Worm (Caenorhabditis elegans): ENCODE data around the gene F09C6.16.

The F09C6.16 gene

DNA sequence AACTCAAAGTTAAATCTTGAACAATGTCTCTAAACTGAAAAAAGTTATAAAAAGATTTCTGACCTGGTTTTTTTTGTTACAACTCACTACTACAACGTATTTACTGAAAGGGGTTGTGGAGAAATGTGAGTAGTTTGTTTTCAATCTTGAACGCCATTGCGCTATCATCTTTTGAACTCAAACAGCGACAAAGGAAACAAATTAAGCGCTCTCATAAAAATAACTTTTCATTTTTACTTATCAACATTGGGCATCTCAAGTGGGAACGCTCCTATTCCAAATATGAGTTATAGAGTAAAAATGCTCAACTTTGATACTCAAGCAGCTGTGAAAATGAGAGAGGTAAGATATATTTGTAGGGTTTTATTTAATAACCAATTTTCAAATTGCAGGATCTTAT lies 16.3 kb downstream of the F09C6.16 start, which contains the start of gene F09C6.15:
Gene F09C6.15 (plus strand): TSS at position 301 of the 400 bp plus-strand sequence.
- TF ChIP-seq ceh-19 (GFP tag; optimal IDR thresholded peaks at IDR 0.05) (no peak), mec-3 (tag; optimal IDR thresholded peaks at IDR 0.05; ENCODE audit: borderline replicate concordance) (no peak), ceh-45 (GFP tag; IDR thresholded peaks at IDR 0.05) (no peak), ceh-48 (tag; optimal IDR thresholded peaks at IDR 0.05) (no peak), K09A11.1 (tag; optimal IDR thresholded peaks at IDR 0.05; ENCODE audit: insufficient read depth) (no peak), C38D4.7 (GFP tag; optimal IDR thresholded peaks at IDR 0.05) (no peak), T23F11.4 (GFP tag; optimal IDR thresholded peaks at IDR 0.05) (no peak), pat-9 (tag; optimal IDR thresholded peaks at IDR 0.05) (no peak), dmd-4 (tag; optimal IDR thresholded peaks at IDR 0.05; ENCODE audit: borderline replicate concordance) (no peak), ceh-2 (tag; optimal IDR thresholded peaks at IDR 0.05) (no peak), tbx-2 (tag; optimal IDR thresholded peaks at IDR 0.05) (no peak), ceh-30 (tag; optimal IDR thresholded peaks at IDR 0.05) (no peak), nfya-1 (tag; optimal IDR thresholded peaks at IDR 0.05) (no peak), unc-55 (GFP tag; optimal IDR thresholded peaks at IDR 0.05) (no peak)

DNA sequence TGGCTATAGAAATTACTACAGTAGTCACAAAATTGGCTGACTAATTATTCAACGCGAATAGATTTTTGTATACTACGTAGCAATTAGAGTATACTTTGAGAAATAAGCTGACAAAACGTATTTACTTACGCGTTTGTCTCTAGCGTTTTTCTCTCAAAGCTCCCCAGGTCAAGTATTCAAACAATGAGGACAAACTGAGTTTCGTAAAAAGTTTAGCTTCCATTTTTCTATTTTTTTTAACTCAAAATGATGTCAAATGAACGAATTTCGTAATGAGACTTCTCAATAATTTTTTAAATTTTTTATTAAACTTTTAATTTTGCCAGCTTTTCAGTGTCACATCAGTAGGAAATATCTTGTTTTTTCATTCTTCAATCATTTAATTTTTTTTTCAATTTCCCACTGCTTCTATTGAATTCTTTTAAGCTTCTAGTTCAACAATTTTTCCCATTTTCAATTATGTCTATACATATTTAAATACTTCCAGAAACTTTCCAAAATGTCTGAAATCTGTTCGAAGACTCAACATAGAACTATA lies 20.9 kb downstream of the F09C6.16 start, which contains the start of the genes ifas-2 and fbxa-44:
Gene ifas-2 (minus strand): TSS at position 101 of the 538 bp plus-strand sequence.
Gene fbxa-44 (plus strand): TSS at position 488 of the 538 bp plus-strand sequence.
- TF ChIP-seq ama-1 (optimal IDR thresholded peaks at IDR 0.05): no peak
- TF ChIP-seq odd-2 (tag; optimal IDR thresholded peaks at IDR 0.05): no peak
- no peak for TF ChIP-seq ref-2 (tag; optimal IDR thresholded peaks at IDR 0.05)
- TF ChIP-seq F13H6.1 (tag; optimal IDR thresholded peaks at IDR 0.05): no peak
- no peak for TF ChIP-seq ceh-2 (tag; optimal IDR thresholded peaks at IDR 0.05)
- TF ChIP-seq T23F11.4 (GFP tag; optimal IDR thresholded peaks at IDR 0.05): no peak
- TF ChIP-seq hlh-6 (tag; optimal IDR thresholded peaks at IDR 0.05): no peak
- no peak for TF ChIP-seq K09A11.1 (tag; optimal IDR thresholded peaks at IDR 0.05; ENCODE audit: insufficient read depth)
- TF ChIP-seq K02D7.2 (tag; optimal IDR thresholded peaks at IDR 0.05): no peak
- no peak for TF ChIP-seq ceh-18 (tag; optimal IDR thresholded peaks at IDR 0.05)
- TF ChIP-seq nhr-11 (tag; optimal IDR thresholded peaks at IDR 0.05): no peak
- no peak for TF ChIP-seq ceh-48 (tag; optimal IDR thresholded peaks at IDR 0.05)
- TF ChIP-seq gmeb-2 (tag; optimal IDR thresholded peaks at IDR 0.05): no peak
- no peak for TF ChIP-seq dve-1 (tag; optimal IDR thresholded peaks at IDR 0.05)
- TF ChIP-seq elt-2 (tag; optimal IDR thresholded peaks at IDR 0.05): no peak
- TF ChIP-seq lim-6 (tag; optimal IDR thresholded peaks at IDR 0.05): no peak

DNA sequence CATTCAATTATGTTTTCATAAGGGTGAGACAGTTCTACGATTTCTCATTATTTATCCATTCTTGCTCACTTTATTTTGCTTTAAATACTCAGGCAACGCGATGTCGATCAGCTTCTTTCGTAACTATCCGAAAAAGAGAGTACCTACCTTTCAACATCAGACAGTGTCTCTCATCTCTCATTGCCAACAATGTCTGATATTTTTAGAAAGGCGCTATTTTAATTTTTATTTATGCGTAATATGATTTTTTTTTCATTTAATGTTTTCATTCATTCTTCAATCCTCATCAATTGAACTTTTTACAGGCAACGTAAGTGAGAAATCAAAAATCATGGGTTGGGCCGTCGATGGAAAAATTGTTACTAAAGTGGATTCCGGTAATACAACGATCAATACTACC lies 25.0 kb downstream of the F09C6.16 start, which contains the start of gene F09C6.13:
Gene F09C6.13 (plus strand): TSS at position 301 of the 400 bp plus-strand sequence.
- TF ChIP-seq odd-2 (tag; optimal IDR thresholded peaks at IDR 0.05) (no peak), ets-4 (tag; optimal IDR thresholded peaks at IDR 0.05) (no peak), pax-1 (tag; optimal IDR thresholded peaks at IDR 0.05) (no peak), ceh-19 (GFP tag; optimal IDR thresholded peaks at IDR 0.05) (no peak), ref-2 (tag; optimal IDR thresholded peaks at IDR 0.05) (no peak), npax-4 (tag; optimal IDR thresholded peaks at IDR 0.05) (no peak), zip-5 (tag; optimal IDR thresholded peaks at IDR 0.05) (no peak), fax-1 (tag; optimal IDR thresholded peaks at IDR 0.05) (no peak), nfya-1 (tag; optimal IDR thresholded peaks at IDR 0.05) (no peak), nhr-232 (tag; optimal IDR thresholded peaks at IDR 0.05) (no peak), ceh-6 (GFP tag; optimal IDR thresholded peaks at IDR 0.05) (no peak)

ce11 chrV:16882260-16882918 lies 27.4 kb downstream of the F09C6.16 start, which contains the start of the genes F09C6.11 and F09C6.12:
Gene F09C6.11 (minus strand): TSS chrV:16882310.
Gene F09C6.12 (plus strand): TSS chrV:16882868.
- TF ChIP-seq madf-2 (tag; optimal IDR thresholded peaks at IDR 0.05) (no peak), pqm-1 (tag; optimal IDR thresholded peaks at IDR 0.05) (no peak), ceh-9 (tag; optimal IDR thresholded peaks at IDR 0.05) (no peak), ets-4 (tag; optimal IDR thresholded peaks at IDR 0.05) (no peak), ttx-3 (tag; optimal IDR thresholded peaks at IDR 0.05) (no peak), lin-11 (tag; optimal IDR thresholded peaks at IDR 0.05) (no peak), unc-55 (GFP tag; optimal IDR thresholded peaks at IDR 0.05) (no peak), ceh-48 (tag; optimal IDR thresholded peaks at IDR 0.05) (no peak), tbx-2 (tag; optimal IDR thresholded peaks at IDR 0.05) (no peak)
